Fruit fly (Drosophila melanogaster) whole organism, wandering third instar larva: ENCODE measurements around the gene CG10877.

Experiments used
- Hnf4 ChIP-seq: fragments of 200-800 bp; sonication (Bioruptor generic); optimal IDR thresholded peaks from 2 replicates; lab custom pipeline; 2016; ENCODE audit warnings: missing biosample characterization, mild to moderate bottlenecking, missing genetic modification characterization
- Hr78 ChIP-seq: fragments of >200 bp; optimal IDR thresholded peaks from 2 replicates; lab custom pipeline; 2017; ENCODE audit warnings: missing biosample characterization, missing genetic modification characterization
- brk ChIP-seq: fragments of 200-800 bp; sonication (Bioruptor generic); optimal IDR thresholded peaks from 2 replicates; lab custom pipeline; 2016; ENCODE audit warnings: missing biosample characterization, mild to moderate bottlenecking, missing genetic modification characterization
- dl ChIP-seq, 2 experiments: fragments of 175-275, 200-275 bp in 1 of 2; fragments of 200-275 bp in 1 of 2; sonication (Bioruptor generic); optimal IDR thresholded peaks; lab custom pipeline; 2018; ENCODE audit warnings: mild to moderate bottlenecking in 2 of 2, missing biosample characterization in 2 of 2, missing genetic modification characterization in 2 of 2, moderate library complexity in 2 of 2; ENCODE audit not compliant: partially characterized antibody in 2 of 2, insufficient read depth in 1 of 2
- fru ChIP-seq: fragments of 200-800 bp; sonication (Bioruptor generic); optimal IDR thresholded peaks from 3 replicates; lab custom pipeline; 2016; ENCODE audit warnings: missing biosample characterization, mild to moderate bottlenecking, missing genetic modification characterization
- usp ChIP-seq: fragments of >200 bp; optimal IDR thresholded peaks from 2 replicates; lab custom pipeline; 2017; ENCODE audit warnings: missing biosample characterization, missing genetic modification characterization

- TF ChIP-seq usp (no peak), Hr78 (GFP tag; lab: Kevin White, UChicago) (no peak), fru (no peak), brk (no peak), dl (GFP tag; optimal IDR thresholded peaks at IDR 0.05; lab: Kevin White, UChicago; ENCODE audit: insufficient read depth in 1 of 2, partially characterized antibody in 2 of 2) (no peak), Hnf4 (no peak)
Observed at dm6 chr3R:20557114-20557414, 6.8 kb downstream of the CG10877 start.
